Worm (Caenorhabditis elegans): ENCODE results near the gene dnsn-1.

- TF ChIP-seq ets-4 (tag; optimal IDR thresholded peaks at IDR 0.05) (no peak), lin-11 (tag; optimal IDR thresholded peaks at IDR 0.05) (no peak), F13H6.1 (tag; optimal IDR thresholded peaks at IDR 0.05) (no peak), unc-86 (tag; optimal IDR thresholded peaks at IDR 0.05) (no peak), sox-2 (GFP tag; IDR thresholded peaks at IDR 0.05) (no peak), nfya-1 (tag; optimal IDR thresholded peaks at IDR 0.05) (no peak), ceh-31 (tag; optimal IDR thresholded peaks at IDR 0.05) (no peak), elt-2 (tag; optimal IDR thresholded peaks at IDR 0.05) (no peak), ttx-3 (tag; optimal IDR thresholded peaks at IDR 0.05) (no peak), K02D7.2 (tag; optimal IDR thresholded peaks at IDR 0.05) (no peak), hlh-6 (tag; optimal IDR thresholded peaks at IDR 0.05) (no peak), zip-5 (tag; optimal IDR thresholded peaks at IDR 0.05) (no peak), ceh-14 (tag; optimal IDR thresholded peaks at IDR 0.05) (no peak)
These were observed 26.5 kb upstream of the dnsn-1 start for ce11 chrII:437279-437678.

All from whole organism, late embryonic.